Worm (Caenorhabditis elegans) whole organism, L2 larva: ENCODE measurements around the gene T07D3.4.

ENCODE experiments used
- ceh-16 ChIP-seq: fragments of 150-350 bp; optimal IDR thresholded peaks from 2 replicates; lab custom pipeline; 2014; ENCODE audit warnings: missing biosample characterization, missing genetic modification characterization
- egl-27 ChIP-seq: sonication (generic microtip); optimal IDR thresholded peaks from 3 replicates; lab custom pipeline; 2017; ENCODE audit warnings: missing biosample characterization, missing genetic modification reagents, missing genetic modification characterization
- mdl-1 ChIP-seq, 2 experiments: fragments of 150-350 bp in 1 of 2; sonication (generic microtip) in 1 of 2; optimal IDR thresholded peaks; 2 replicates each; lab custom pipeline; 2017; ENCODE audit warnings: missing biosample characterization in 2 of 2, missing genetic modification characterization in 2 of 2
- peb-1 ChIP-seq: fragments of 150-350 bp; optimal IDR thresholded peaks from 2 replicates; lab custom pipeline; 2014; ENCODE audit warnings: missing biosample characterization, missing genetic modification characterization
- sem-4 ChIP-seq: fragments of 150-350 bp; optimal IDR thresholded peaks from 2 replicates; lab custom pipeline; 2014; ENCODE audit warnings: missing biosample characterization, missing genetic modification reagents, missing genetic modification characterization
- ztf-4 ChIP-seq: fragments of 150-350 bp; optimal IDR thresholded peaks from 2 replicates; lab custom pipeline; 2014; ENCODE audit warnings: missing biosample characterization, missing genetic modification characterization

ce11 chrII:900720-901332 is 12.7 kb downstream of the T07D3.4 start, which contains the start of gene T07D3.9:
- no peak for TF ChIP-seq mdl-1 (tag; optimal IDR thresholded peaks at IDR 0.05; lab: Kevin White, UChicago)
- no peak for TF ChIP-seq peb-1 (tag; lab: Kevin White, UChicago)
- TF ChIP-seq egl-27 (tag; lab: Kevin White, UChicago), result no peak
- TF ChIP-seq sem-4 (tag; lab: Kevin White, UChicago), result no peak
- TF ChIP-seq ceh-16 (tag; lab: Kevin White, UChicago), result no peak
- no peak for TF ChIP-seq ztf-4
